Worm (Caenorhabditis elegans) whole organism, L2 larva: ENCODE measurements around the gene stg-1.

Source experiments
- F13H6.1 ChIP-seq: sonication (generic microtip); optimal IDR thresholded peaks from 2 replicates; lab custom pipeline; 2016; ENCODE audit warnings: missing genetic modification characterization, missing compliant biosample characterization
- alr-1 ChIP-seq: fragments of 150-350 bp; optimal IDR thresholded peaks from 2 replicates; lab custom pipeline; 2014; ENCODE audit warnings: missing biosample characterization, missing genetic modification characterization
- ceh-82 ChIP-seq: fragments of 150-350 bp; optimal IDR thresholded peaks from 2 replicates; lab custom pipeline; 2014; ENCODE audit warnings: missing biosample characterization, missing genetic modification characterization
- peb-1 ChIP-seq: fragments of 150-350 bp; optimal IDR thresholded peaks from 2 replicates; lab custom pipeline; 2014; ENCODE audit warnings: missing biosample characterization, missing genetic modification characterization
- snpc-4 ChIP-seq: fragments of 150-350 bp; optimal IDR thresholded peaks from 2 replicates; lab custom pipeline; 2014; ENCODE audit warnings: missing biosample characterization, missing genetic modification characterization
- unc-62 ChIP-seq: fragments of 150-350 bp; optimal IDR thresholded peaks from 2 replicates; lab custom pipeline; 2014; ENCODE audit warnings: missing biosample characterization, missing genetic modification reagents, missing genetic modification characterization
- zag-1 ChIP-seq: fragments of 150-350 bp; optimal IDR thresholded peaks from 2 replicates; lab custom pipeline; 2014; ENCODE audit warnings: missing biosample characterization, missing genetic modification characterization

DNA sequence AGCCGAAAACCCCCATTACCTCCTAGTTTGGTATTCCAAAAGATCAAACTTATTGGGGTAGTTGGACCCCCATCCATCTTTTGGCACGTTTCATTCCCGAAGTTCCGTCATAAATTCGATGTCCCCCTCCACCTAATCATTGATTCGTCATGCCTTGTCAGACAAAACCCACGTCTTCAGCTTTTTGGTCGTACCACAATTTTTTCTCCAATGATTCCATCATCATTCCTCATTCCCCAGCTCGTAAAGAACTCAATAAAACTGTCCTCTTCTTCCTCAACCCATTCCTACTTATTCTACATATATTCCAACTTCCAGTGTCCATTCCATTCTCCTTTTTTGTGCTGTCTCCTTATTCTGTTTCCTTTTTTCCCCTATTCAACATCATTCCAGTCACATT lies 11.9 kb downstream of the stg-1 start, which contains the start of gene flp-4:
- TF ChIP-seq unc-62 (GFP tag; lab: Kevin White, UChicago): no peak
- TF ChIP-seq F13H6.1 (tag; lab: Kevin White, UChicago): no peak
- no peak for TF ChIP-seq peb-1
- TF ChIP-seq snpc-4 (tag; lab: Kevin White, UChicago): no peak
- TF ChIP-seq alr-1 (tag; lab: Kevin White, UChicago): no peak
- TF ChIP-seq zag-1 (tag; lab: Kevin White, UChicago): no peak
- no peak for TF ChIP-seq ceh-82
